Fruit fly (Drosophila melanogaster) S2 (cell line): ENCODE results near the gene Rfx.

Experiments
- CG8478 ChIP-seq: fragments of >200 bp; optimal IDR thresholded peaks from 2 replicates; lab custom pipeline; 2018
- CTCF ChIP-seq, 2 experiments: fragments of >200 bp; optimal IDR thresholded peaks; 2 replicates each; lab custom pipeline; 2018

dm6 chr3R:10407658-10408057 lies 29.8 kb upstream of the Rfx start:
- no peak for TF ChIP-seq CTCF (optimal IDR thresholded peaks at IDR 0.05; lab: Kevin White, UChicago)
- no peak for TF ChIP-seq CG8478
